Fruit fly (Drosophila melanogaster) whole organism, embryonic: ENCODE measurements around the gene veli.

Experiments
- Abd-B ChIP-seq: fragments of 200-800 bp; sonication (Bioruptor generic); optimal IDR thresholded peaks from 2 replicates; lab custom pipeline; 2018; ENCODE audit warnings: missing biosample characterization, mild to moderate bottlenecking, missing genetic modification characterization, moderate library complexity
- Awh ChIP-seq: fragments of 200-800 bp; sonication (Bioruptor generic); IDR thresholded peaks from 2 replicates; pipeline ENCODE4, ENCODE4 v1.3.6; 2022; ENCODE audit warnings: missing biosample characterization, missing genetic modification characterization
- Bdp1 ChIP-seq: fragments of 200-800 bp; sonication (Bioruptor generic); optimal IDR thresholded peaks from 3 replicates; lab custom pipeline; 2016; ENCODE audit warnings: missing biosample characterization, missing genetic modification characterization
- CG10366 ChIP-seq: fragments of 200-800 bp; sonication (Bioruptor generic); IDR thresholded peaks from 2 replicates; pipeline ENCODE4 v1.3.6; 2022; ENCODE audit warnings: missing biosample characterization, missing genetic modification characterization
- CG10565 ChIP-seq: fragments of 200-800 bp; sonication (Bioruptor generic); optimal IDR thresholded peaks from 3 replicates; lab custom pipeline; 2016; ENCODE audit warnings: missing biosample characterization, mild to moderate bottlenecking, missing genetic modification characterization
- CG10959 ChIP-seq: fragments of 200-800 bp; sonication (Bioruptor generic); IDR thresholded peaks from 2 replicates; pipeline ENCODE4 v1.3.6; 2022; ENCODE audit warnings: missing biosample characterization, missing genetic modification characterization
- CG13424 ChIP-seq: fragments of 200-800 bp; sonication (Bioruptor generic); optimal IDR thresholded peaks from 2 replicates; lab custom pipeline; 2019; ENCODE audit warnings: missing biosample characterization, mild to moderate bottlenecking, missing genetic modification characterization, moderate library complexity
- CG13624 ChIP-seq: fragments of 200-800 bp; sonication (Bioruptor generic); optimal IDR thresholded peaks from 2 replicates; lab custom pipeline; 2016; ENCODE audit warnings: missing biosample characterization, missing genetic modification characterization
- CG15073 ChIP-seq: fragments of 200-800 bp; sonication (Bioruptor generic); optimal IDR thresholded peaks from 2 replicates; lab custom pipeline; 2016; ENCODE audit warnings: missing biosample characterization, missing genetic modification characterization
- CG18011 ChIP-seq: fragments of 200-800 bp; sonication (Bioruptor generic); optimal IDR thresholded peaks from 2 replicates; lab custom pipeline; 2017; ENCODE audit warnings: missing biosample characterization, missing genetic modification characterization, mild to moderate bottlenecking, moderate library complexity, missing genotype
- CG30431 ChIP-seq: fragments of 200-800 bp; sonication (Bioruptor generic); optimal IDR thresholded peaks from 2 replicates; lab custom pipeline; 2017; ENCODE audit warnings: missing biosample characterization, missing genetic modification characterization
- CG3281 ChIP-seq: fragments of 200-800 bp; sonication (Bioruptor generic); optimal IDR thresholded peaks from 3 replicates; lab custom pipeline; 2017; ENCODE audit warnings: missing biosample characterization, mild to moderate bottlenecking, missing genetic modification characterization
- CG43689 ChIP-seq: fragments of 200-800 bp; sonication (Bioruptor generic); IDR thresholded peaks from 2 replicates; pipeline ENCODE4 v1.3.6; 2022; ENCODE audit warnings: missing biosample characterization, missing genetic modification characterization
- CG7745 ChIP-seq: fragments of 200-800 bp; sonication (Bioruptor generic); optimal IDR thresholded peaks from 2 replicates; lab custom pipeline; 2018; ENCODE audit warnings: missing biosample characterization, mild to moderate bottlenecking, missing genetic modification characterization, moderate library complexity
- CG7839 ChIP-seq: fragments of 200-800 bp; sonication (Bioruptor generic); optimal IDR thresholded peaks from 3 replicates; lab custom pipeline; 2018; ENCODE audit warnings: missing biosample characterization, mild to moderate bottlenecking, missing genetic modification characterization, moderate library complexity
- CG8290 ChIP-seq, 3 experiments: fragments of 200-800 bp; sonication (Bioruptor generic); optimal IDR thresholded peaks; 2 replicates each; lab custom pipeline; 2016 to 2019; ENCODE audit warnings: missing biosample characterization in 3 of 3, missing genetic modification characterization in 3 of 3, mild to moderate bottlenecking in 2 of 3, moderate library complexity in 1 of 3
- D19B ChIP-seq: fragments of 200-800 bp; sonication (Bioruptor generic); optimal IDR thresholded peaks from 2 replicates; lab custom pipeline; 2017; ENCODE audit warnings: missing biosample characterization, mild to moderate bottlenecking, missing genetic modification characterization
- Dll ChIP-seq: fragments of 200-800 bp; sonication (Bioruptor generic); IDR thresholded peaks from 4 replicates; pipeline ENCODE4 v1.3.6; 2022; ENCODE audit warnings: missing biosample characterization, missing genetic modification characterization; ENCODE audit not compliant: partially characterized antibody
- ERR ChIP-seq: fragments of 200-800 bp; sonication (Bioruptor generic); optimal IDR thresholded peaks from 2 replicates; lab custom pipeline; 2016; ENCODE audit warnings: missing biosample characterization, missing genetic modification characterization
- Hmr ChIP-seq: fragments of 200-800 bp; sonication (Bioruptor generic); optimal IDR thresholded peaks from 3 replicates; lab custom pipeline; 2017; ENCODE audit warnings: mild to moderate bottlenecking, missing biosample characterization, missing genetic modification reagents, missing genetic modification characterization
- MESR4 ChIP-seq: fragments of 200-800 bp; sonication (Bioruptor generic); optimal IDR thresholded peaks from 2 replicates; lab custom pipeline; 2018; ENCODE audit warnings: missing biosample characterization, mild to moderate bottlenecking, missing genetic modification characterization, moderate library complexity
- Max ChIP-seq: fragments of 200-800 bp; sonication (Bioruptor generic); optimal IDR thresholded peaks from 2 replicates; lab custom pipeline; 2016; ENCODE audit warnings: missing biosample characterization, mild to moderate bottlenecking, missing genetic modification characterization
- Six4 ChIP-seq: fragments of 200-800 bp; sonication (Bioruptor generic); optimal IDR thresholded peaks from 2 replicates; lab custom pipeline; 2016; ENCODE audit warnings: missing biosample characterization, missing genetic modification characterization
- TFAM ChIP-seq: fragments of 200-800 bp; sonication (Bioruptor generic); optimal IDR thresholded peaks from 2 replicates; lab custom pipeline; 2017; ENCODE audit warnings: missing biosample characterization, missing genetic modification characterization, inconsistent platforms
- az2 ChIP-seq: fragments of 200-800 bp; sonication (Bioruptor generic); optimal IDR thresholded peaks from 3 replicates; lab custom pipeline; 2016; ENCODE audit warnings: missing biosample characterization, missing genetic modification characterization
- bsh ChIP-seq, 2 experiments: fragments of 200-800 bp; sonication (Bioruptor generic); optimal IDR thresholded peaks; 2 replicates each; lab custom pipeline; 2017 to 2018; ENCODE audit warnings: mild to moderate bottlenecking in 2 of 2, missing biosample characterization in 2 of 2, missing genetic modification characterization in 2 of 2, moderate library complexity in 1 of 2
- cas ChIP-seq: fragments of 200-800 bp; sonication (Bioruptor generic); IDR thresholded peaks from 2 replicates; pipeline ENCODE4 v1.3.6; 2022; ENCODE audit warnings: missing biosample characterization, missing genetic modification characterization
- cg ChIP-seq: fragments of 200-800 bp; sonication (Bioruptor generic); optimal IDR thresholded peaks from 3 replicates; lab custom pipeline; 2019; ENCODE audit warnings: missing biosample characterization, mild to moderate bottlenecking, missing genetic modification characterization, moderate library complexity
- cwo ChIP-seq: fragments of 200-800 bp; sonication (Bioruptor generic); optimal IDR thresholded peaks from 3 replicates; lab custom pipeline; 2017; ENCODE audit warnings: missing biosample characterization, missing genetic modification characterization, mild to moderate bottlenecking, moderate library complexity, missing genetic modification reagents
- dati ChIP-seq: fragments of 200-800 bp; sonication (Bioruptor generic); IDR thresholded peaks from 2 replicates; pipeline ENCODE4 v1.3.6; 2022; ENCODE audit warnings: missing biosample characterization, missing genetic modification characterization
- dmrt11E ChIP-seq: fragments of 200-800 bp; sonication (Bioruptor generic); optimal IDR thresholded peaks from 3 replicates; lab custom pipeline; 2018; ENCODE audit warnings: missing biosample characterization, mild to moderate bottlenecking, missing genetic modification characterization, moderate library complexity
- fd3F ChIP-seq: fragments of 200-800 bp; sonication (Bioruptor generic); optimal IDR thresholded peaks from 2 replicates; lab custom pipeline; 2018; ENCODE audit warnings: missing biosample characterization, mild to moderate bottlenecking, missing genetic modification characterization, moderate library complexity
- fd96Cb ChIP-seq: fragments of 200-800 bp; sonication (Bioruptor generic); optimal IDR thresholded peaks from 2 replicates; lab custom pipeline; 2018; ENCODE audit warnings: missing biosample characterization, mild to moderate bottlenecking, missing genetic modification characterization, moderate library complexity
- gce ChIP-seq: fragments of 200-800 bp; sonication (Bioruptor generic); IDR thresholded peaks from 3 replicates; pipeline ENCODE4 v1.3.6; 2022; ENCODE audit warnings: missing biosample characterization, missing genetic modification characterization
- gcm ChIP-seq: fragments of 200-800 bp; sonication (Bioruptor generic); optimal IDR thresholded peaks from 2 replicates; lab custom pipeline; 2019; ENCODE audit warnings: missing biosample characterization, mild to moderate bottlenecking, missing genetic modification characterization, moderate library complexity
- inv ChIP-seq: fragments of 200-800 bp; sonication (Bioruptor generic); IDR thresholded peaks from 2 replicates; pipeline ENCODE4 v1.3.6; 2022; ENCODE audit warnings: missing biosample characterization, missing genetic modification characterization; ENCODE audit not compliant: partially characterized antibody
- klu ChIP-seq: fragments of 200-800 bp; sonication (Bioruptor generic); IDR thresholded peaks from 2 replicates; pipeline ENCODE4 v1.3.6; 2022; ENCODE audit warnings: missing biosample characterization, missing genetic modification characterization
- nerfin-2 ChIP-seq: fragments of 200-800 bp; sonication (Bioruptor generic); IDR thresholded peaks from 2 replicates; pipeline ENCODE4 v1.3.6; 2022; ENCODE audit warnings: missing biosample characterization, missing genetic modification characterization; ENCODE audit not compliant: partially characterized antibody
- nom ChIP-seq: fragments of 200-800 bp; sonication (Bioruptor generic); optimal IDR thresholded peaks from 2 replicates; lab custom pipeline; 2017; ENCODE audit warnings: missing biosample characterization, missing genetic modification characterization, mild to moderate bottlenecking, moderate library complexity, missing genetic modification reagents
- oc ChIP-seq: fragments of 200-800 bp; sonication (Bioruptor generic); optimal IDR thresholded peaks from 2 replicates; lab custom pipeline; 2018; ENCODE audit warnings: missing biosample characterization, mild to moderate bottlenecking, missing genetic modification characterization, moderate library complexity
- pb ChIP-seq: fragments of 200-800 bp; sonication (Bioruptor generic); optimal IDR thresholded peaks from 3 replicates; lab custom pipeline; 2016; ENCODE audit warnings: missing biosample characterization, missing genetic modification characterization
- pfk ChIP-seq: fragments of 200-800 bp; sonication (Bioruptor generic); optimal IDR thresholded peaks from 2 replicates; lab custom pipeline; 2018; ENCODE audit warnings: missing biosample characterization, mild to moderate bottlenecking, missing genetic modification characterization, moderate library complexity
- run ChIP-seq: fragments of 200-800 bp; sonication (Bioruptor generic); optimal IDR thresholded peaks from 3 replicates; lab custom pipeline; 2018; ENCODE audit warnings: missing biosample characterization, mild to moderate bottlenecking, missing genetic modification characterization
- shn ChIP-seq: fragments of 200-800 bp; sonication (Bioruptor generic); optimal IDR thresholded peaks from 3 replicates; lab custom pipeline; 2016; ENCODE audit warnings: missing biosample characterization, missing genetic modification characterization
- slbo ChIP-seq: fragments of 200-800 bp; sonication (Bioruptor generic); IDR thresholded peaks from 2 replicates; pipeline ENCODE4 v1.3.6; 2022; ENCODE audit warnings: missing biosample characterization, missing genetic modification characterization
- so ChIP-seq: fragments of 200-800 bp; sonication (Bioruptor generic); IDR thresholded peaks from 3 replicates; pipeline ENCODE4 v1.3.6; 2022; ENCODE audit warnings: missing biosample characterization, missing genetic modification characterization
- tin ChIP-seq: fragments of 200-800 bp; sonication (Bioruptor generic); optimal IDR thresholded peaks from 3 replicates; lab custom pipeline; 2016; ENCODE audit warnings: missing biosample characterization, missing genetic modification characterization
- tna ChIP-seq: fragments of 200-800 bp; sonication (Bioruptor generic); IDR thresholded peaks from 2 replicates; pipeline ENCODE4 v1.3.6; 2022; ENCODE audit warnings: missing biosample characterization, missing genetic modification characterization; ENCODE audit not compliant: partially characterized antibody
- vvl ChIP-seq: fragments of 200-800 bp; sonication (Bioruptor generic); IDR thresholded peaks from 2 replicates; pipeline ENCODE4 v1.3.6; 2022; ENCODE audit warnings: missing biosample characterization, missing genetic modification characterization
- wdn ChIP-seq: fragments of 200-800 bp; sonication (Bioruptor generic); IDR thresholded peaks from 2 replicates; pipeline ENCODE4 v1.3.6; 2022; ENCODE audit warnings: missing biosample characterization, missing genetic modification characterization

veli gene

DNA sequence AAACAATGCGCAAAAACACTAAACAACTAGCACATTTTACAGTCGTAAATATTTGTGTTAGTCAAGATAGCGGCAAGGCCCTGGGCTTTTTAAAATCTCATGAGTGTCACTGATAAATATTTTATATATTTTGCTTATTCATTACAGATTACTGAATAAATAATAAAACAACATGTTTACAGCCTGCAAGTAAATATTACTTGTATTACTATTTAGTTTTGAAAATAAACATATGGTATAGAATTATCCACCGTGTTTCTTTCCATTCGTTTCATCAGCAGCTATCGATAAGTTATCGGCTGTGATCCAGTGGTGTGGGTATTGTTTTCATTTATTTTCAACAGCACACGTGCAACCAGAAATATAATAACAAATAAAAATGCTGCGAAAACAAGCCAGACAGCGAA, 9.2 kb upstream of the veli start, which contains the start of the genes shams and CG11920 (continued):
- TF ChIP-seq CG13424 (peak; percentile 12), D19B (GFP tag; lab: Kevin White, UChicago) (no peak), CG10366 (no peak), inv (GFP tag; lab: Robert Waterston, UW) (peak; percentile 34; the same call in 1 of the 2 replicates), MESR4 (GFP tag; lab: Kevin White, UChicago) (peak; percentile 50), CG7839 (no peak), CG18011 (GFP tag; lab: Kevin White, UChicago) (no peak), CG8290 (GFP tag; optimal IDR thresholded peaks at IDR 0.05; lab: Kevin White, UChicago) (peak; percentile 20), CG8290 (tag; optimal IDR thresholded peaks at IDR 0.05; lab: Kevin White, UChicago) (peak in 1 of 2 experiments; percentile 16), oc (tag; lab: Kevin White, UChicago) (no peak), TFAM (no peak), Six4 (no peak), cg (GFP tag; lab: Kevin White, UChicago) (peak; percentile 16), so (no peak), CG30431 (GFP tag; lab: Kevin White, UChicago) (no peak), pb (GFP tag; lab: Kevin White, UChicago) (no peak), ERR (no peak), gce (GFP tag; lab: Robert Waterston, UW) (no peak), nom (GFP tag; lab: Kevin White, UChicago) (no peak), dati (GFP tag; lab: Robert Waterston, UW) (no peak), CG10565 (no peak), fd3F (GFP tag; lab: Kevin White, UChicago) (no peak), CG10959 (GFP tag; lab: Robert Waterston, UW) (no peak), CG7745 (tag; lab: Kevin White, UChicago) (no peak), shn (GFP tag; lab: Kevin White, UChicago) (no peak), vvl (GFP tag; lab: Robert Waterston, UW) (no peak), Dll (GFP tag; lab: Robert Waterston, UW) (peak; percentile 73; the same call in 3 of the 4 replicates), run (tag; lab: Kevin White, UChicago) (no peak), CG15073 (no peak), Max (GFP tag; lab: Kevin White, UChicago) (peak; percentile 68), Hmr (no peak), slbo (no peak; the same call in 1 of the 2 replicates), Bdp1 (GFP tag; lab: Kevin White, UChicago) (no peak), cas (GFP tag; lab: Robert Waterston, UW) (no peak), CG3281 (GFP tag; lab: Kevin White, UChicago) (no peak), klu (no peak), az2 (GFP tag; lab: Kevin White, UChicago) (peak; percentile 2), gcm (GFP tag; lab: Kevin White, UChicago) (no peak), wdn (GFP tag; lab: Robert Waterston, UW) (no peak), CG43689 (GFP tag; lab: Robert Waterston, UW) (no peak), Abd-B (GFP tag; lab: Kevin White, UChicago) (no peak), fd96Cb (no peak), pfk (GFP tag; lab: Kevin White, UChicago) (peak; percentile 94), Awh (GFP tag; lab: Robert Waterston, UW) (no peak), cwo (GFP tag; lab: Kevin White, UChicago) (peak; percentile 40), dmrt11E (tag; lab: Kevin White, UChicago) (peak; percentile 3), CG13624 (no peak), nerfin-2 (GFP tag; lab: Robert Waterston, UW) (no peak), tna (GFP tag; lab: Robert Waterston, UW) (0 out of 2 replicates have a peak, but pooled peaks have one; percentile 37), bsh (GFP tag; optimal IDR thresholded peaks at IDR 0.05; lab: Kevin White, UChicago) (peak in 1 of 2 experiments; percentile 36), tin (GFP tag; lab: Kevin White, UChicago) (no peak)
